Worm (Caenorhabditis elegans) whole organism, L2 larva: ENCODE results near the gene cpg-1.

Source experiments
- C34F6.9 ChIP-seq: fragments of 150-350 bp; optimal IDR thresholded peaks from 2 replicates; lab custom pipeline; 2014; ENCODE audit warnings: missing biosample characterization, missing genetic modification characterization
- F13H6.1 ChIP-seq: sonication (generic microtip); optimal IDR thresholded peaks from 2 replicates; lab custom pipeline; 2016; ENCODE audit warnings: missing genetic modification characterization, missing compliant biosample characterization
- Y55F3AM.14 ChIP-seq: fragments of 200-800 bp; sonication (Bioruptor generic); optimal IDR thresholded peaks from 2 replicates; lab custom pipeline; 2018; ENCODE audit warnings: mild to moderate bottlenecking, missing genetic modification characterization, missing compliant biosample characterization
- alr-1 ChIP-seq: fragments of 150-350 bp; optimal IDR thresholded peaks from 2 replicates; lab custom pipeline; 2014; ENCODE audit warnings: missing biosample characterization, missing genetic modification characterization
- aly-2 ChIP-seq: fragments of 150-350 bp; optimal IDR thresholded peaks from 2 replicates; lab custom pipeline; 2014; ENCODE audit warnings: missing biosample characterization, missing genetic modification characterization
- ama-1 ChIP-seq: fragments of 150-350 bp; optimal IDR thresholded peaks from 2 replicates; lab custom pipeline; 2018; ENCODE audit warnings: inconsistent platforms
- blmp-1 ChIP-seq: sonication (generic microtip); optimal IDR thresholded peaks from 2 replicates; lab custom pipeline; 2017; ENCODE audit warnings: missing genetic modification characterization, mild to moderate bottlenecking, missing compliant biosample characterization, antibody characterized with exemption, moderate library complexity; ENCODE audit not compliant: insufficient read depth
- ceh-16 ChIP-seq: fragments of 150-350 bp; optimal IDR thresholded peaks from 2 replicates; lab custom pipeline; 2014; ENCODE audit warnings: missing biosample characterization, missing genetic modification characterization
- ceh-82 ChIP-seq: fragments of 150-350 bp; optimal IDR thresholded peaks from 2 replicates; lab custom pipeline; 2014; ENCODE audit warnings: missing biosample characterization, missing genetic modification characterization
- crh-2 ChIP-seq: sonication (generic microtip); optimal IDR thresholded peaks from 2 replicates; lab custom pipeline; 2017; ENCODE audit warnings: missing biosample characterization, missing genetic modification characterization
- dmd-4 ChIP-seq: sonication (generic microtip); optimal IDR thresholded peaks from 2 replicates; lab custom pipeline; 2017; ENCODE audit warnings: missing biosample characterization, missing genetic modification characterization
- egl-27 ChIP-seq: sonication (generic microtip); optimal IDR thresholded peaks from 3 replicates; lab custom pipeline; 2017; ENCODE audit warnings: missing biosample characterization, missing genetic modification reagents, missing genetic modification characterization
- elt-3 ChIP-seq: sonication (generic microtip); optimal IDR thresholded peaks from 2 replicates; lab custom pipeline; 2017; ENCODE audit warnings: missing biosample characterization, missing genetic modification characterization
- fos-1 ChIP-seq: fragments of 150-350 bp; optimal IDR thresholded peaks from 2 replicates; lab custom pipeline; 2014; ENCODE audit warnings: missing biosample characterization, missing genetic modification characterization
- lin-11 ChIP-seq: fragments of 150-350 bp; sonication (generic microtip); optimal IDR thresholded peaks from 2 replicates; lab custom pipeline; 2014; ENCODE audit warnings: missing biosample characterization, missing genetic modification characterization, inconsistent platforms, mixed read lengths
- lin-39 ChIP-seq: fragments of 150-350 bp; optimal IDR thresholded peaks from 2 replicates; lab custom pipeline; 2014; ENCODE audit warnings: missing biosample characterization, missing genetic modification reagents, missing genetic modification characterization
- lsy-2 ChIP-seq, 2 experiments: fragments of 150-350 bp in 1 of 2; sonication (generic microtip) in 1 of 2; optimal IDR thresholded peaks; 2 replicates each; lab custom pipeline; 2014 to 2017; ENCODE audit warnings: missing biosample characterization in 2 of 2, missing genetic modification characterization in 2 of 2
- mab-5 ChIP-seq: fragments of 150-350 bp; optimal IDR thresholded peaks from 2 replicates; lab custom pipeline; 2014; ENCODE audit warnings: missing biosample characterization, missing genetic modification characterization
- mbf-1 ChIP-seq: sonication (generic microtip); optimal IDR thresholded peaks from 2 replicates; lab custom pipeline; 2017; ENCODE audit warnings: missing biosample characterization, missing genetic modification characterization
- mdl-1 ChIP-seq, 2 experiments: fragments of 150-350 bp in 1 of 2; sonication (generic microtip) in 1 of 2; optimal IDR thresholded peaks; 2 replicates each; lab custom pipeline; 2017; ENCODE audit warnings: missing biosample characterization in 2 of 2, missing genetic modification characterization in 2 of 2
- nhr-10 ChIP-seq: sonication (generic microtip); optimal IDR thresholded peaks from 2 replicates; lab custom pipeline; 2017; ENCODE audit warnings: missing biosample characterization, missing genetic modification characterization
- nhr-12 ChIP-seq: fragments of 150-350 bp; optimal IDR thresholded peaks from 2 replicates; lab custom pipeline; 2014; ENCODE audit warnings: missing biosample characterization, missing genetic modification characterization
- nhr-129 ChIP-seq: fragments of 150-350 bp; optimal IDR thresholded peaks from 2 replicates; lab custom pipeline; 2014; ENCODE audit warnings: missing biosample characterization, missing genetic modification characterization
- nhr-23 ChIP-seq: fragments of 150-350 bp; optimal IDR thresholded peaks from 2 replicates; lab custom pipeline; 2014; ENCODE audit warnings: missing biosample characterization, missing genetic modification reagents, missing genetic modification characterization
- nhr-237 ChIP-seq: fragments of 150-350 bp; optimal IDR thresholded peaks from 2 replicates; lab custom pipeline; 2014; ENCODE audit warnings: missing biosample characterization, missing genetic modification characterization
- nhr-6 ChIP-seq: fragments of 150-350 bp; optimal IDR thresholded peaks from 2 replicates; lab custom pipeline; 2014; ENCODE audit warnings: missing biosample characterization, missing genetic modification characterization
- peb-1 ChIP-seq: fragments of 150-350 bp; optimal IDR thresholded peaks from 2 replicates; lab custom pipeline; 2014; ENCODE audit warnings: missing biosample characterization, missing genetic modification characterization
- sem-4 ChIP-seq: fragments of 150-350 bp; optimal IDR thresholded peaks from 2 replicates; lab custom pipeline; 2014; ENCODE audit warnings: missing biosample characterization, missing genetic modification reagents, missing genetic modification characterization
- skn-1 ChIP-seq: sonication (generic microtip); optimal IDR thresholded peaks from 2 replicates; lab custom pipeline; 2017; ENCODE audit warnings: missing biosample characterization, missing genetic modification characterization
- sma-3 ChIP-seq: sonication (generic microtip); optimal IDR thresholded peaks from 2 replicates; lab custom pipeline; 2016; ENCODE audit warnings: missing genetic modification reagents, missing genetic modification characterization, missing compliant biosample characterization
- sma-9 ChIP-seq, 2 experiments: fragments of 150-350 bp in 1 of 2; sonication (generic microtip) in 1 of 2; optimal IDR thresholded peaks; 2 replicates each; lab custom pipeline; 2014 to 2016; ENCODE audit warnings: missing genetic modification characterization in 2 of 2, mild to moderate bottlenecking in 1 of 2, missing biosample characterization in 1 of 2, missing compliant biosample characterization in 1 of 2, missing genetic modification reagents in 1 of 2, moderate library complexity in 1 of 2
- snpc-4 ChIP-seq: fragments of 150-350 bp; optimal IDR thresholded peaks from 2 replicates; lab custom pipeline; 2014; ENCODE audit warnings: missing biosample characterization, missing genetic modification characterization
- unc-39 ChIP-seq: fragments of 150-350 bp; optimal IDR thresholded peaks from 2 replicates; lab custom pipeline; 2014; ENCODE audit warnings: missing biosample characterization, missing genetic modification characterization
- unc-62 ChIP-seq: fragments of 150-350 bp; optimal IDR thresholded peaks from 2 replicates; lab custom pipeline; 2014; ENCODE audit warnings: missing biosample characterization, missing genetic modification reagents, missing genetic modification characterization
- zag-1 ChIP-seq: fragments of 150-350 bp; optimal IDR thresholded peaks from 2 replicates; lab custom pipeline; 2014; ENCODE audit warnings: missing biosample characterization, missing genetic modification characterization
- ztf-11 ChIP-seq: sonication (generic microtip); optimal IDR thresholded peaks from 2 replicates; lab custom pipeline; 2017; ENCODE audit warnings: missing biosample characterization, missing genetic modification characterization
- ztf-4 ChIP-seq: fragments of 150-350 bp; optimal IDR thresholded peaks from 2 replicates; lab custom pipeline; 2014; ENCODE audit warnings: missing biosample characterization, missing genetic modification characterization

Gene cpg-1

DNA sequence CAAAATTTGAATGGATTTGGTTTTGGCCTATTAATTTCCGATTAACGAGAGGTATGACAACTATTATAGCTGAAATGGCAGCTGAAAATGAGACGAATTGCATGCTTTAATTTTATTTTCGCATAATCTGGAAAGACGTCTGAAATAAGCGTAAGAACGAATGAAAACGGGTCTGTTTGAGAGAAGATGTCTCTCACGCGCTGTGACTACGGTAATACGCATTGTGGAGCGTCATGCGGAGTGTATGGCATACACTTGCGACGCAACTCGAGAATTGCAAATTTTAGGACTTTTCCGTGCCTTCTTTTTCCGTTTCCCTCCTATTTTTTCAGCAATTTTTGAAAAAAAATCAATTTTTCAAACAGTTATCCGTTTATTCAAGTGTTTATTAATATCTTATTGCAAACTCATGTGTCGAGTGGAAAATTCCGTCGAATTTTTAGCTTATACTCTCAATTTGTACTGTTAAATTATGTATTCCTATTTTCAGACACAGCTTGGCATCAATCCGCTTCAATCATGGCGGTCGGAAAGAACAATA, 13.7 kb upstream of the cpg-1 start, which contains the start of gene rps-1 (continued):
- TF ChIP-seq nhr-23 (tag; lab: Kevin White, UChicago), result no peak

- TF ChIP-seq crh-2 (no peak), nhr-237 (tag; lab: Kevin White, UChicago) (no peak), Y55F3AM.14 (no peak), ztf-4 (no peak), fos-1 (tag; lab: Kevin White, UChicago) (no peak), mab-5 (tag; lab: Kevin White, UChicago) (no peak), skn-1 (tag; lab: Kevin White, UChicago) (no peak), sma-3 (GFP tag; lab: Kevin White, UChicago) (no peak), unc-39 (no peak), snpc-4 (tag; lab: Kevin White, UChicago) (no peak), egl-27 (tag; lab: Kevin White, UChicago) (no peak), C34F6.9 (tag; lab: Kevin White, UChicago) (no peak), lin-39 (tag; lab: Kevin White, UChicago) (no peak)
These were observed 12.8 kb upstream of the cpg-1 start for ce11 chrIII:4476313-4476712.

DNA sequence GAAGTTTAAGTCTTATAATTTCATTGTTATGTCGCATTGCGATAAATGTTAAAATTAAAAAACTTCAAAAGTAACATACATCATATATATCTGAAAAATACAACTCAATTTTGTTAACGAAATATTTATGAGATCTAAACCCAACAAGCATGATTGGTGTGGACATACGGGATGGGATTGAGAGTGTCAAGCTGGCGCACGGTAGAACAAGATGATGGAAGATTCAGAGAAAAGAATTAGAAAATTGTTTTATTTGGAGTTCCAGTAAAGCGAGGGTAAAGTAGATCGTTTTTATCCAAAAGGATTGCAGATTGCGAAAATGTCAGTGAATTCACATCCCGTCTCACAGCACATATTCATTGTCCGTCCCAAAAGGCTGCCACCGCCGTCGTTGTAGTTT, 12.4 kb upstream of the cpg-1 start:
- no peak for TF ChIP-seq lin-11 (tag; lab: Kevin White, UChicago)
- TF ChIP-seq aly-2 (tag; lab: Kevin White, UChicago), result no peak
- TF ChIP-seq blmp-1 (tag; lab: Kevin White, UChicago), result no peak
- no peak for TF ChIP-seq ztf-4
- TF ChIP-seq sma-3 (GFP tag; lab: Kevin White, UChicago), result no peak
- TF ChIP-seq sem-4 (tag; lab: Kevin White, UChicago), result no peak
- TF ChIP-seq ceh-82 (tag; lab: Kevin White, UChicago), result no peak
- TF ChIP-seq nhr-12 (tag; lab: Kevin White, UChicago), result no peak
- no peak for TF ChIP-seq alr-1 (tag; lab: Kevin White, UChicago)
- no peak for TF ChIP-seq unc-62 (GFP tag; lab: Kevin White, UChicago)
- no peak for TF ChIP-seq lsy-2 (tag; optimal IDR thresholded peaks at IDR 0.05; lab: Kevin White, UChicago)
- no peak for TF ChIP-seq skn-1 (tag; lab: Kevin White, UChicago)
- no peak for TF ChIP-seq Y55F3AM.14
- TF ChIP-seq mab-5 (tag; lab: Kevin White, UChicago), result no peak
- TF ChIP-seq lin-39 (tag; lab: Kevin White, UChicago), result no peak
- no peak for TF ChIP-seq crh-2
- no peak for TF ChIP-seq ama-1
- no peak for TF ChIP-seq mbf-1
- no peak for TF ChIP-seq ceh-16 (tag; lab: Kevin White, UChicago)

- TF ChIP-seq F13H6.1 (tag; lab: Kevin White, UChicago) (no peak), ztf-11 (no peak), egl-27 (tag; lab: Kevin White, UChicago) (no peak), C34F6.9 (tag; lab: Kevin White, UChicago) (no peak), ceh-16 (tag; lab: Kevin White, UChicago) (no peak), unc-39 (no peak), mbf-1 (no peak), nhr-6 (no peak), sma-9 (GFP tag; optimal IDR thresholded peaks at IDR 0.05; lab: Kevin White, UChicago) (no peak), sma-9 (tag; optimal IDR thresholded peaks at IDR 0.05; lab: Kevin White, UChicago) (no peak)
These were observed 11.7 kb upstream of the cpg-1 start, which contains the start of gene ins-17 for ce11 chrIII:4477472-4477871. TSS of gene ins-17 (minus strand) at chrIII:4477572.

DNA sequence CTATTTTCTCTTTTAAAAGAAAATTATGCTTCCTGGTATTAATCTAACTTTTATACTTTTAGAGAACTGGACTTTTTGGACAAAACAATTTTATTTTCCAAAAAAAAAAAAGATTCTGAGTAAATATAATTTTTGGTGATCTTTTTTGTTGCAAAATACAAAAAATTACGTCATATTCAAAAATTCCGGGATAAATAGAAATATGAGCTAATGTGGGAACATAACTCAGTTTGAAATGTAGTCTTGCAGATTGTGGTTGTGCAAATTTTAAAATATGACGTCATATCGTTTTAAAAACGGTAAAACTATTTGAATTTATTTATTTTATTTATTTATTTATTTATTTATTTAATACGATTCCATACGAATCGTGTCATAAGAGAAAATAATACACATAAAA, 7.4 kb upstream of the cpg-1 start:
- TF ChIP-seq lin-11 (tag; lab: Kevin White, UChicago) (no peak), sma-9 (GFP tag; optimal IDR thresholded peaks at IDR 0.05; lab: Kevin White, UChicago) (no peak), sma-9 (tag; optimal IDR thresholded peaks at IDR 0.05; lab: Kevin White, UChicago) (no peak), sma-3 (GFP tag; lab: Kevin White, UChicago) (no peak), elt-3 (tag; lab: Kevin White, UChicago) (no peak), skn-1 (tag; lab: Kevin White, UChicago) (no peak), nhr-23 (tag; lab: Kevin White, UChicago) (no peak), dmd-4 (tag; lab: Kevin White, UChicago) (no peak), fos-1 (tag; lab: Kevin White, UChicago) (no peak), nhr-6 (no peak), mdl-1 (tag; optimal IDR thresholded peaks at IDR 0.05; lab: Kevin White, UChicago) (no peak), egl-27 (tag; lab: Kevin White, UChicago) (no peak), nhr-129 (tag; lab: Kevin White, UChicago) (no peak), nhr-10 (tag; lab: Kevin White, UChicago) (no peak), F13H6.1 (tag; lab: Kevin White, UChicago) (no peak), blmp-1 (tag; lab: Kevin White, UChicago) (no peak), peb-1 (tag; lab: Kevin White, UChicago) (no peak), zag-1 (tag; lab: Kevin White, UChicago) (no peak)
